Fruit fly (Drosophila melanogaster) whole organism, prepupa: ENCODE results near the gene CG18095.

Source experiments
- CG10669 ChIP-seq: fragments of 200-800 bp; sonication (Bioruptor generic); optimal IDR thresholded peaks from 3 replicates; lab custom pipeline; 2018; ENCODE audit warnings: missing biosample characterization, mild to moderate bottlenecking, missing genetic modification characterization, moderate library complexity
- CG3032 ChIP-seq: fragments of 200-800 bp; optimal IDR thresholded peaks from 2 replicates; lab custom pipeline; 2019; ENCODE audit warnings: missing biosample characterization, mild to moderate bottlenecking, missing genetic modification characterization, moderate library complexity
- CG4318 ChIP-seq: fragments of 200-800 bp; sonication (Bioruptor generic); optimal IDR thresholded peaks from 3 replicates; lab custom pipeline; 2017; ENCODE audit warnings: missing biosample characterization, mild to moderate bottlenecking, missing genetic modification characterization
- CG8119 ChIP-seq: fragments of 200-800 bp; sonication (Bioruptor generic); IDR thresholded peaks from 3 replicates; pipeline ENCODE4 v1.3.6; 2022; ENCODE audit warnings: missing biosample characterization, missing genetic modification characterization
- Eip78C ChIP-seq: fragments of 200-800 bp; sonication (Bioruptor generic); peaks from one replicate; lab custom pipeline; 2016; ENCODE audit warnings: missing biosample characterization, missing genetic modification characterization
- Eip93F ChIP-seq: fragments of 200-800 bp; sonication (Bioruptor generic); optimal IDR thresholded peaks from 2 replicates; lab custom pipeline; 2016; ENCODE audit warnings: missing biosample characterization, mild to moderate bottlenecking, missing genetic modification characterization
- Hr38 ChIP-seq: sonication (Bioruptor generic); optimal IDR thresholded peaks from 2 replicates; lab custom pipeline; 2016; ENCODE audit warnings: missing biosample characterization, missing genetic modification characterization
- Lpt ChIP-seq: fragments of 200-800 bp; sonication (Bioruptor generic); optimal IDR thresholded peaks from 3 replicates; lab custom pipeline; 2016; ENCODE audit warnings: missing biosample characterization, missing genetic modification characterization
- Met ChIP-seq: fragments of 200-800 bp; sonication (Bioruptor generic); optimal IDR thresholded peaks from 3 replicates; lab custom pipeline; 2016; ENCODE audit warnings: missing biosample characterization, missing genetic modification characterization
- Sox14 ChIP-seq: fragments of 200-800 bp; sonication (Bioruptor generic); optimal IDR thresholded peaks from 3 replicates; lab custom pipeline; 2016; ENCODE audit warnings: missing biosample characterization, missing genetic modification characterization
- acj6 ChIP-seq: fragments of 200-800 bp; sonication (Bioruptor generic); optimal IDR thresholded peaks from 3 replicates; lab custom pipeline; 2016; ENCODE audit warnings: missing biosample characterization, missing genetic modification characterization
- cyc ChIP-seq: fragments of 200-800 bp; sonication (Bioruptor generic); optimal IDR thresholded peaks from 3 replicates; lab custom pipeline; 2016; ENCODE audit warnings: missing biosample characterization, missing genetic modification characterization
- dsx ChIP-seq: fragments of 200-800 bp; optimal IDR thresholded peaks from 3 replicates; lab custom pipeline; 2019; ENCODE audit warnings: missing biosample characterization, mild to moderate bottlenecking, missing genetic modification characterization, moderate library complexity; ENCODE audit not compliant: poor library complexity, severe bottlenecking
- eg ChIP-seq: fragments of 200-800 bp; sonication (Bioruptor generic); IDR thresholded peaks from 3 replicates; pipeline ENCODE4 v1.3.6; 2022; ENCODE audit warnings: missing biosample characterization, missing genetic modification characterization
- ss ChIP-seq, 2 experiments: fragments of 200-800 bp; sonication (Bioruptor generic); optimal IDR thresholded peaks; 2 replicates in 1 of 2; 3 replicates in 1 of 2; lab custom pipeline; 2017 to 2018; ENCODE audit warnings: mild to moderate bottlenecking in 2 of 2, missing biosample characterization in 2 of 2, missing genetic modification characterization in 2 of 2, moderate library complexity in 1 of 2
- svp ChIP-seq: fragments of 200-800 bp; sonication (Bioruptor generic); peaks from one replicate; lab custom pipeline; 2016; ENCODE audit warnings: missing biosample characterization, missing genetic modification characterization

CG18095 gene

DNA sequence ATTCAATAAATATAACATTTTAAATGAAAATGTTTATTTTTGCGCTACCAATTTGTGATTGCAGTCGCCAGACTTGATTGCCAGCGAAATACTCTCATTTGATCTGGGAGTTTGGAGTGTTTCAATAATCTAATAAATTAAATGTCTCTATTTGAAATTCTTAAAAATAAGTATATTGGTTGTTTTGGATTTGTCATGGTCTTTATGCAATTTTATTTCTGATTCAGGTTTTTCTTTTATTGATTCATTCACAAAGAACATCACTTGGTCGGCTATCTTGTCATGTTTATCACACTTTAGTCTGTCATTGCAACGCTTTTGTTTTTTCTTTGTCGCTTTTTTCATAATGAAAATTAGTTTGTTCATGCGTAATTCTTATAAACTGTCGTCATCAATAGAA is 32.4 kb downstream of the CG18095 start (continued):
- TF ChIP-seq CG3032 (tag; lab: Kevin White, UChicago), result no peak
- TF ChIP-seq eg (GFP tag; lab: Robert Waterston, UW), result peak; percentile 70
- TF ChIP-seq acj6 (GFP tag; lab: Kevin White, UChicago), result peak; percentile 27
- TF ChIP-seq Eip78C, result peak; percentile 84
- TF ChIP-seq Hr38 (GFP tag; lab: Kevin White, UChicago), result no peak
- TF ChIP-seq ss (GFP tag; optimal IDR thresholded peaks at IDR 0.05; lab: Kevin White, UChicago), result no peak
- peak; percentile 44 for TF ChIP-seq cyc (GFP tag; lab: Kevin White, UChicago)
- TF ChIP-seq Lpt, result no peak
- TF ChIP-seq Met (GFP tag; lab: Kevin White, UChicago), result no peak
- no peak for TF ChIP-seq Eip93F (GFP tag; lab: Kevin White, UChicago)
- TF ChIP-seq CG10669 (GFP tag; lab: Kevin White, UChicago), result no peak
- no peak for TF ChIP-seq CG4318 (GFP tag; lab: Kevin White, UChicago)
- peak; percentile 40 for TF ChIP-seq Sox14 (GFP tag; lab: Kevin White, UChicago)

DNA sequence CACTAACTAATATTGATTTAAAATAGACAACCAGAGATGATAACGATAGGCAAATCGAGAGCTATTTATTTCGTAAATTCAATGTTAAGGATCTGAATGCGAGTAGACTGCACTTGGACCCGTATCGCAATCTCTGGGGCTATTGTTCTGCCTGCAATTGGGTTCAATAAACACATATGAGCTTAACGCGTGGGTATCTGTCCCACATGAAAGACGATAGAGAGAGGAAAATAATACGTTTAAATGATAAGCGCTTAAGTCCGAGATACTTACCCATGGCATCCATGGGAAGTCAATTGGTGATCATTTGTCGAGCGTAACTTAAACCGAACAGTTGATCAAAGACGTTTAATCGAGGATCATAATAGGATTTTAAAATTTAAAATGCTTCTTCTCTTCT is 51.5 kb downstream of the CG18095 start, which contains the start of gene NimC2:
TSS of gene NimC2 (plus strand) at position 301 of the 400 bp plus-strand sequence.
- TF ChIP-seq svp (GFP tag; lab: Kevin White, UChicago), result peak; percentile 82
- TF ChIP-seq CG8119, result no peak
- TF ChIP-seq dsx, result no peak
